Fruit fly (Drosophila melanogaster): Measurements from ENCODE around the gene CG11593.
A peak's percentile ranks its signal among the peaks of the same experiment; 100 is the strongest.

- peak; percentile 97 for TF ChIP-seq CG12605 (GFP tag; IDR thresholded peaks at IDR 0.05)
- TF ChIP-seq CG10348 (GFP tag; IDR thresholded peaks at IDR 0.05), result no peak
- TF ChIP-seq Snoo (tag; optimal IDR thresholded peaks at IDR 0.05), result peak; percentile 36
- TF ChIP-seq EcR (GFP tag; optimal IDR thresholded peaks at IDR 0.05), result no peak
- no peak; the same call in none of the 3 replicates for TF ChIP-seq CG4496 (GFP tag; IDR thresholded peaks at IDR 0.05)
Observed at dm6 chr3L:4071561-4072049, 31.3 kb upstream of the CG11593 start, which contains the start of gene wit.
